Worm (Caenorhabditis elegans) whole organism, L4 larva: ENCODE measurements around the gene C06E2.5.

ENCODE experiments used
- F37D6.2 ChIP-seq: sonication (generic microtip); optimal IDR thresholded peaks from 2 replicates; lab custom pipeline; 2016; ENCODE audit warnings: mild to moderate bottlenecking, missing genetic modification characterization, missing compliant biosample characterization
- Y75B8A.6 ChIP-seq: fragments of 200-800 bp; sonication (Bioruptor generic); IDR thresholded peaks from 2 replicates; pipeline ENCODE4 v1.3.6; 2022; ENCODE audit warnings: missing genetic modification reagents, missing genetic modification characterization, missing compliant biosample characterization
- set-16 ChIP-seq: fragments of 200-800 bp; sonication (Bioruptor generic); IDR thresholded peaks from 2 replicates; pipeline ENCODE4 v1.3.6; 2022; ENCODE audit warnings: missing genetic modification reagents, missing genetic modification characterization, missing compliant biosample characterization

DNA sequence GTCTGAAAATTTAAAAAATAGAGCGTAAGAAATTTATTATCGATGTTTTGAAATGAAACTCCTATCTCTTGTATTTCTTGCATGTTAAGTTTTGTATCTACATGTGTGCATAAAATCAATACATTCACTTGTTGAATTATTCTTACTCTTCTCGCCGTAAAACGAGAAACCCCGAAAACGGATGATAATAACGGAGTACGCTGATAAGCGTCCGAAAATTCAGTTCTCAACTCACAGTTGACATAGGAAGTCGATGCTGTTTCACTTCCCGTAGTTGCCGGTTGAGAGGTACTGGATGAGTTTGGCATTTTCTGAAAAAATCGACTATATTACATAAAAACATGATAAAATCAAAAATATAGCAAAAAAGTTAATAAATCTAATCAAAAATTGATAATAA lies 22.3 kb downstream of the C06E2.5 start, which contains the start of gene sec-15:
- no peak for TF ChIP-seq F37D6.2
- no peak for TF ChIP-seq Y75B8A.6
- no peak for TF ChIP-seq set-16 (GFP tag; lab: Robert Waterston, UW)
